Fruit fly (Drosophila melanogaster): Measurements from ENCODE around the gene CG8534.
A peak's percentile ranks its signal among the peaks of the same experiment; 100 is the strongest.

Gene CG8534

DNA sequence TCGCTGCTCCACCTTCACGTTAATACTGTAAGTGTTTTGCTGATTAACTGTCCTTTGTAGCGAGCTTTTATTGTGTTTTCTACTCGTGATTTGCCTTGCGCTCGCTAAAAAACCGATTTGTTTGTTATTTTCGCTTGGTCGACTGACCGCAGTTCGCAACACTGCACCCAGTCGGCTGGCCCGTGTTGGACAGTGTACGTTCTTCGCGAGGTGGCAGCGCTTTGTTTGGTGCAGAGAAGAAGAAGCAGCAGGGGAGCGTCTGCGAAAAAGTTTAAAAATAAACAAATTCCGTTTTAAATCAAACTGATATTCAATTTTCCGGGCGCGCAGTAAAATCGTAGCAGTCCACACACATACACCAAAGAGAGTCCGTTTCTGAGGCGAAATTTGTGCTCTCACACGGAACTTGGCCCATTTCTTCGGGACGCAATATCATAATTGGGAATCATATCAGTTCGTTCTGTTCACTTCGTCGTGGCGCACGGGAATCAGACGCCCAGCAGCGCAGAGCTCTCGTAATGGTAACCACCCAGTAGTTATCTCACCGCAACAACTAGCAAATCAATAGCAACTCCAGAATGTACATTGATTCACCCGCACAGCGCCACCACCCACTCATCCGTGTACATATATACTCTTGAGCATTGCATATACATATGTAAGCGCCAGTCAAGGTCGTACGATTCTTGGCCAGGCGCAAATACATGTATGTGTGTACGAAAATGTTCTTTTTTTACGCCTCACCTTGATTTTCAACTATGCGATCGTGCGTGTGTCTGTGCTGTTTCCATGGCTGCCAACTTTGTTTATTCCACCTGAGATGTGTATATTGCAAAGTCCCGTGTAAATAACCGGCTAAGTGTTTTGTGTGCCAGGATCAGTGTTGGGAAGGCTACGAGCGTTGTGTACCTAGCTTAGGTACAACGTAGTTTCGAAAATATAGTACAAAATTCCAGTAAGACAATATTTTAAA, 44.6 kb upstream of the CG8534 start, which contains the start of gene Naa80 (continued):
- TF ChIP-seq CG11723 (GFP tag; optimal IDR thresholded peaks at IDR 0.05) = peak; percentile 45
- TF ChIP-seq Dip3 (GFP tag; optimal IDR thresholded peaks at IDR 0.05) = peak; percentile 83
- peak; percentile 54 for TF ChIP-seq Sry-δ (GFP tag; optimal IDR thresholded peaks at IDR 0.05)
- peak; percentile 7 for TF ChIP-seq disco-r (GFP tag; optimal IDR thresholded peaks at IDR 0.05)
- peak; percentile 26 for TF ChIP-seq CG17359 (tag; optimal IDR thresholded peaks at IDR 0.05)
- no peak for TF ChIP-seq CG7963 (GFP tag; IDR thresholded peaks at IDR 0.05; ENCODE audit: partially characterized antibody)
- TF ChIP-seq Myb (GFP tag; optimal IDR thresholded peaks at IDR 0.05) = peak; percentile 96
- TF ChIP-seq CG32772 (GFP tag; IDR thresholded peaks at IDR 0.05) = peak; percentile 24; the same call in 1 of the 2 replicates
- TF ChIP-seq Drgx (GFP tag; IDR thresholded peaks at IDR 0.05) = peak; percentile 11; the same call in 1 of the 2 replicates
- peak; percentile 46; the same call in 1 of the 3 replicates for TF ChIP-seq CG16813 (GFP tag; IDR thresholded peaks at IDR 0.05; ENCODE audit: partially characterized antibody)
- no peak for TF ChIP-seq CG11695 (GFP tag; IDR thresholded peaks at IDR 0.05)
- no peak for TF ChIP-seq CkIIα-i1 (GFP tag; IDR thresholded peaks at IDR 0.05)
- no peak for TF ChIP-seq Dip2 (GFP tag; IDR thresholded peaks at IDR 0.05)
- TF ChIP-seq CG13123 (GFP tag; optimal IDR thresholded peaks at IDR 0.05) = peak; percentile 3
- TF ChIP-seq CG17385 (GFP tag; optimal IDR thresholded peaks at IDR 0.05) = peak; percentile 99
- TF ChIP-seq YL-1 (GFP tag; optimal IDR thresholded peaks at IDR 0.05) = peak; percentile 94
- TF ChIP-seq CG7271 (tag; optimal IDR thresholded peaks at IDR 0.05) = no peak
- TF ChIP-seq zfh2 (GFP tag; optimal IDR thresholded peaks at IDR 0.05) = peak; percentile 89
- TF ChIP-seq dpn (GFP tag; optimal IDR thresholded peaks at IDR 0.05) = peak; percentile 77
- peak; percentile 71 for TF ChIP-seq tin (GFP tag; optimal IDR thresholded peaks at IDR 0.05)
- TF ChIP-seq slp2 (GFP tag; optimal IDR thresholded peaks at IDR 0.05) = peak; percentile 6
- peak; percentile 80 for TF ChIP-seq CG34422 (GFP tag; IDR thresholded peaks at IDR 0.05)
- TF ChIP-seq CG14667 (GFP tag; IDR thresholded peaks at IDR 0.05) = no peak; the same call in 1 of the 2 replicates
- TF ChIP-seq CG33213 (GFP tag; optimal IDR thresholded peaks at IDR 0.05) = peak; percentile 57
- peak; percentile 88 for TF ChIP-seq CG13624 (GFP tag; optimal IDR thresholded peaks at IDR 0.05)
- peak; percentile 35 for TF ChIP-seq PHDP (tag; optimal IDR thresholded peaks at IDR 0.05)
- peak; percentile 77 for TF ChIP-seq stwl (tag; optimal IDR thresholded peaks at IDR 0.05)
- TF ChIP-seq Eip74EF (GFP tag; optimal IDR thresholded peaks at IDR 0.05) = no peak
- peak; percentile 68 for TF ChIP-seq CG3995 (GFP tag; optimal IDR thresholded peaks at IDR 0.05)
- no peak for TF ChIP-seq tio (GFP tag; optimal IDR thresholded peaks at IDR 0.05)
- TF ChIP-seq CG9609 (GFP tag; optimal IDR thresholded peaks at IDR 0.05) = peak; percentile 78
- TF ChIP-seq Gsc (GFP tag; IDR thresholded peaks at IDR 0.05) = no peak
- TF ChIP-seq HmgZ (tag; optimal IDR thresholded peaks at IDR 0.05) = peak; percentile 87
- no peak for TF ChIP-seq dmrt99B (tag; optimal IDR thresholded peaks at IDR 0.05)
- TF ChIP-seq CG30020 (tag; optimal IDR thresholded peaks at IDR 0.05) = peak; percentile 9
- peak; percentile 59 for TF ChIP-seq eyg (GFP tag; optimal IDR thresholded peaks at IDR 0.05)
- TF ChIP-seq CG11696 (GFP tag; IDR thresholded peaks at IDR 0.05) = no peak
- no peak for TF ChIP-seq sc (optimal IDR thresholded peaks at IDR 0.05)
- no peak for TF ChIP-seq sc (GFP tag; optimal IDR thresholded peaks at IDR 0.05)
- no peak for TF ChIP-seq Nf-YA (GFP tag; IDR thresholded peaks at IDR 0.05)
- TF ChIP-seq hkb (optimal IDR thresholded peaks at IDR 0.05) = peak; percentile 81
- TF ChIP-seq hkb (GFP tag; IDR thresholded peaks at IDR 0.05) = peak; percentile 37; the same call in 1 of the 2 replicates
- TF ChIP-seq CG11504 (tag; optimal IDR thresholded peaks at IDR 0.05) = no peak
- peak; percentile 25 for TF ChIP-seq CG1792 (GFP tag; optimal IDR thresholded peaks at IDR 0.05)
- no peak for TF ChIP-seq ham (GFP tag; IDR thresholded peaks at IDR 0.05)
- peak; percentile 83 for TF ChIP-seq Dp (GFP tag; optimal IDR thresholded peaks at IDR 0.05)
- peak; percentile 67 for TF ChIP-seq dm (GFP tag; optimal IDR thresholded peaks at IDR 0.05)
- TF ChIP-seq da (GFP tag; optimal IDR thresholded peaks at IDR 0.05) = peak; percentile 38
- TF ChIP-seq CG30403 (GFP tag; optimal IDR thresholded peaks at IDR 0.05) = peak; percentile 58

All from whole organism, embryonic.